Worm (Caenorhabditis elegans): ENCODE results near the gene srh-247.

DNA sequence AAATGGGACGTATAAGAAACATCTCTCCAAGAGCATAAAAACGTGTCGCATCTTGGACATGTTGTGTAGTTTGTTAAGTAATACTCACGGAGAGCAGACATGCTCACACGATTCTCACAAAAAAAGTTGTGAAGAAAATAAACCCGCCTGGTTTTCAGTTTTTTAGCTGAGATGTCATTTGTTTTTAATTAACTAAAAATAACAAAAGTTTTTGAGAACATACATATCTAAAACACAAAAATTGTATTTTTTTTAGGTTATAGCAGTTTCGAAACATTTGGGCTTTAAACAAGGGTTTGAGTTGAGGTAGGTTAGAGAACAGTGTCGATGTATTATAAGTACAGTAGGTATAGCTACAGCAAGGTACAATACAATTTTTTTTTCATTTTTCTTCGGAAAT is 30.8 kb upstream of the srh-247 start, which contains the start of gene srh-88:
- TF ChIP-seq B0261.1 (tag; optimal IDR thresholded peaks at IDR 0.05) (no peak), nhr-90 (tag; optimal IDR thresholded peaks at IDR 0.05) (no peak)
